Fruit fly (Drosophila melanogaster) whole organism, embryonic: ENCODE measurements around the gene shv.

Experiments
- Atf-2 ChIP-seq: fragments of 200-800 bp; sonication (Bioruptor generic); optimal IDR thresholded peaks from 2 replicates; lab custom pipeline; 2016; ENCODE audit warnings: missing biosample characterization, missing genetic modification characterization
- Bdp1 ChIP-seq: fragments of 200-800 bp; sonication (Bioruptor generic); optimal IDR thresholded peaks from 3 replicates; lab custom pipeline; 2016; ENCODE audit warnings: missing biosample characterization, missing genetic modification characterization
- Blimp-1 ChIP-seq: fragments of 200-800 bp; sonication (Bioruptor generic); optimal IDR thresholded peaks from 3 replicates; lab custom pipeline; 2018; ENCODE audit warnings: missing biosample characterization, missing genetic modification characterization, mild to moderate bottlenecking, moderate library complexity, missing genetic modification reagents
- CG11398 ChIP-seq: fragments of 200-800 bp; sonication (Bioruptor generic); optimal IDR thresholded peaks from 2 replicates; lab custom pipeline; 2016; ENCODE audit warnings: missing biosample characterization, missing genetic modification characterization
- CG11456 ChIP-seq: fragments of 200-800 bp; sonication (Bioruptor generic); IDR thresholded peaks from 3 replicates; pipeline ENCODE4 v1.3.6; 2022; ENCODE audit warnings: missing biosample characterization, missing genetic modification characterization
- CG12071 ChIP-seq: fragments of 200-800 bp; sonication (Bioruptor generic); optimal IDR thresholded peaks from 3 replicates; lab custom pipeline; 2018; ENCODE audit warnings: missing biosample characterization, mild to moderate bottlenecking, missing genetic modification characterization
- CG12155 ChIP-seq: fragments of 200-800 bp; sonication (Bioruptor generic); optimal IDR thresholded peaks from 3 replicates; lab custom pipeline; 2016; ENCODE audit warnings: missing biosample characterization, missing genetic modification characterization
- CG12219 ChIP-seq: fragments of 200-800 bp; sonication (Bioruptor generic); optimal IDR thresholded peaks from 3 replicates; lab custom pipeline; 2018; ENCODE audit warnings: missing biosample characterization, mild to moderate bottlenecking, missing genetic modification characterization
- CG1233 ChIP-seq: fragments of 200-800 bp; sonication (Bioruptor generic); optimal IDR thresholded peaks from 4 replicates; lab custom pipeline; 2018; ENCODE audit warnings: missing biosample characterization, mild to moderate bottlenecking, missing genetic modification characterization
- CG12391 ChIP-seq: fragments of 200-800 bp; sonication (Bioruptor generic); optimal IDR thresholded peaks from 3 replicates; lab custom pipeline; 2018; ENCODE audit warnings: missing biosample characterization, mild to moderate bottlenecking, missing genetic modification characterization, moderate library complexity
- CG13894 ChIP-seq: fragments of 200-800 bp; sonication (Bioruptor generic); optimal IDR thresholded peaks from 3 replicates; lab custom pipeline; 2018; ENCODE audit warnings: missing biosample characterization, mild to moderate bottlenecking, missing genetic modification characterization, moderate library complexity
- CG15073 ChIP-seq: fragments of 200-800 bp; sonication (Bioruptor generic); optimal IDR thresholded peaks from 2 replicates; lab custom pipeline; 2016; ENCODE audit warnings: missing biosample characterization, missing genetic modification characterization
- CG17612 ChIP-seq: fragments of 200-800 bp; sonication (Bioruptor generic); IDR thresholded peaks from 2 replicates; pipeline ENCODE4 v1.3.6; 2022; ENCODE audit warnings: missing biosample characterization, missing genetic modification characterization
- CG1792 ChIP-seq: fragments of 200-800 bp; sonication (Bioruptor generic); optimal IDR thresholded peaks from 2 replicates; lab custom pipeline; 2016; ENCODE audit warnings: missing biosample characterization, missing genetic modification characterization
- CG2875 ChIP-seq: fragments of 200-800 bp; sonication (Bioruptor generic); optimal IDR thresholded peaks from 2 replicates; lab custom pipeline; 2017; ENCODE audit warnings: missing biosample characterization, mild to moderate bottlenecking, missing genetic modification characterization, missing genetic modification reagents
- CG30403 ChIP-seq: fragments of 200-800 bp; sonication (Bioruptor generic); optimal IDR thresholded peaks from 3 replicates; lab custom pipeline; 2016; ENCODE audit warnings: missing biosample characterization, missing genetic modification characterization
- CG31388 ChIP-seq: fragments of 200-800 bp; sonication (Bioruptor generic); optimal IDR thresholded peaks from 2 replicates; lab custom pipeline; 2016; ENCODE audit warnings: missing biosample characterization, missing genetic modification characterization
- CG34422 ChIP-seq: fragments of 200-800 bp; sonication (Bioruptor generic); IDR thresholded peaks from 3 replicates; pipeline ENCODE4 v1.3.6; 2022; ENCODE audit warnings: missing biosample characterization, missing genetic modification characterization
- CG4328 ChIP-seq: fragments of 200-800 bp; sonication (Bioruptor generic); optimal IDR thresholded peaks from 3 replicates; lab custom pipeline; 2017; ENCODE audit warnings: missing biosample characterization, missing genetic modification reagents, missing genetic modification characterization
- CG4820 ChIP-seq: fragments of 200-800 bp; sonication (Bioruptor generic); optimal IDR thresholded peaks from 3 replicates; lab custom pipeline; 2016; ENCODE audit warnings: missing biosample characterization, missing genetic modification characterization
- CG6765 ChIP-seq: fragments of 200-800 bp; sonication (Bioruptor generic); optimal IDR thresholded peaks from 3 replicates; lab custom pipeline; 2017; ENCODE audit warnings: missing biosample characterization, mild to moderate bottlenecking, missing genetic modification characterization
- CG8281 ChIP-seq: fragments of 200-800 bp; sonication (Bioruptor generic); optimal IDR thresholded peaks from 2 replicates; lab custom pipeline; 2018; ENCODE audit warnings: missing biosample characterization, mild to moderate bottlenecking, missing genetic modification characterization, moderate library complexity
- CG8388 ChIP-seq: fragments of 200-800 bp; sonication (Bioruptor generic); optimal IDR thresholded peaks from 2 replicates; lab custom pipeline; 2019; ENCODE audit warnings: missing biosample characterization, mild to moderate bottlenecking, missing genetic modification characterization, moderate library complexity
- E2f2 ChIP-seq: fragments of 200-800 bp; sonication (Bioruptor generic); IDR thresholded peaks from 2 replicates; pipeline ENCODE4 v1.3.6; 2022; ENCODE audit warnings: missing biosample characterization, missing genetic modification characterization
- HmgD ChIP-seq: fragments of 200-800 bp; sonication (Bioruptor generic); optimal IDR thresholded peaks from 3 replicates; lab custom pipeline; 2016; ENCODE audit warnings: missing biosample characterization, missing genetic modification characterization
- HmgZ ChIP-seq: fragments of 200-800 bp; sonication (Bioruptor generic); optimal IDR thresholded peaks from 2 replicates; lab custom pipeline; 2018; ENCODE audit warnings: missing biosample characterization, mild to moderate bottlenecking, missing genetic modification characterization
- Mrtf ChIP-seq: fragments of 200-800 bp; sonication (Bioruptor generic); IDR thresholded peaks from 3 replicates; pipeline ENCODE4 v1.3.6; 2022; ENCODE audit warnings: missing biosample characterization, missing genetic modification characterization
- Ravus ChIP-seq: fragments of 200-800 bp; sonication (Bioruptor generic); IDR thresholded peaks from 2 replicates; pipeline ENCODE4 v1.3.6; 2022; ENCODE audit warnings: missing biosample characterization, missing genetic modification characterization
- ab ChIP-seq: fragments of 200-800 bp; sonication (Bioruptor generic); optimal IDR thresholded peaks from 2 replicates; lab custom pipeline; 2016; ENCODE audit warnings: missing biosample characterization, missing genetic modification characterization
- ac ChIP-seq: fragments of 200-800 bp; sonication (Bioruptor generic); optimal IDR thresholded peaks from 3 replicates; lab custom pipeline; 2017; ENCODE audit warnings: missing biosample characterization, mild to moderate bottlenecking, missing genetic modification characterization
- amos ChIP-seq: fragments of 200-800 bp; sonication (Bioruptor generic); IDR thresholded peaks from 2 replicates; pipeline ENCODE4 v1.3.6; 2022; ENCODE audit warnings: missing biosample characterization, missing genetic modification characterization; ENCODE audit not compliant: partially characterized antibody
- bab2 ChIP-seq: fragments of 200-800 bp; sonication (Bioruptor generic); optimal IDR thresholded peaks from 2 replicates; lab custom pipeline; 2016; ENCODE audit warnings: missing biosample characterization, missing genetic modification characterization
- btn ChIP-seq: fragments of 200-800 bp; sonication (Bioruptor generic); optimal IDR thresholded peaks from 2 replicates; lab custom pipeline; 2016; ENCODE audit warnings: missing biosample characterization, missing genetic modification characterization
- caup ChIP-seq: fragments of 200-800 bp; sonication (Bioruptor generic); optimal IDR thresholded peaks from 3 replicates; lab custom pipeline; 2017; ENCODE audit warnings: missing biosample characterization, mild to moderate bottlenecking, missing genetic modification characterization, moderate library complexity; ENCODE audit not compliant: severe bottlenecking
- croc ChIP-seq: fragments of 200-800 bp; sonication (Bioruptor generic); conservative IDR thresholded peaks from 3 replicates; pipeline ENCODE4 v1.3.6; 2022; ENCODE audit warnings: missing biosample characterization, missing genetic modification characterization
- disco-r ChIP-seq: fragments of 200-800 bp; sonication (Bioruptor generic); optimal IDR thresholded peaks from 2 replicates; lab custom pipeline; 2016; ENCODE audit warnings: missing biosample characterization, missing genetic modification characterization
- ems ChIP-seq: fragments of 200-800 bp; sonication (Bioruptor generic); optimal IDR thresholded peaks from 3 replicates; lab custom pipeline; 2016; ENCODE audit warnings: missing biosample characterization, missing genetic modification characterization
- gce ChIP-seq: fragments of 200-800 bp; sonication (Bioruptor generic); IDR thresholded peaks from 3 replicates; pipeline ENCODE4 v1.3.6; 2022; ENCODE audit warnings: missing biosample characterization, missing genetic modification characterization
- gem ChIP-seq: fragments of 200-800 bp; sonication (Bioruptor generic); optimal IDR thresholded peaks from 2 replicates; lab custom pipeline; 2019; ENCODE audit warnings: missing biosample characterization, mild to moderate bottlenecking, missing genetic modification characterization, moderate library complexity
- hb ChIP-seq: fragments of 200-800 bp; sonication (Bioruptor generic); IDR thresholded peaks from 3 replicates; pipeline ENCODE4 v1.3.6; 2022; ENCODE audit warnings: missing biosample characterization, missing genetic modification characterization; ENCODE audit not compliant: partially characterized antibody
- inv ChIP-seq: fragments of 200-800 bp; sonication (Bioruptor generic); IDR thresholded peaks from 2 replicates; pipeline ENCODE4 v1.3.6; 2022; ENCODE audit warnings: missing biosample characterization, missing genetic modification characterization; ENCODE audit not compliant: partially characterized antibody
- kah ChIP-seq: fragments of 200-800 bp; sonication (Bioruptor generic); optimal IDR thresholded peaks from 2 replicates; lab custom pipeline; 2018; ENCODE audit warnings: missing biosample characterization, mild to moderate bottlenecking, missing genetic modification characterization
- ken ChIP-seq: fragments of 200-800 bp; sonication (Bioruptor generic); IDR thresholded peaks from 3 replicates; pipeline ENCODE4 v1.3.6; 2022; ENCODE audit warnings: missing biosample characterization, missing genetic modification characterization
- lab ChIP-seq: fragments of 200-800 bp; sonication (Bioruptor generic); optimal IDR thresholded peaks from 3 replicates; lab custom pipeline; 2017; ENCODE audit warnings: missing biosample characterization, missing genetic modification characterization, mild to moderate bottlenecking, moderate library complexity, missing genetic modification reagents
- oc ChIP-seq: fragments of 200-800 bp; sonication (Bioruptor generic); optimal IDR thresholded peaks from 2 replicates; lab custom pipeline; 2018; ENCODE audit warnings: missing biosample characterization, mild to moderate bottlenecking, missing genetic modification characterization, moderate library complexity
- pan ChIP-seq, 4 experiments: fragments of >200 bp in 3 of 4; fragments of 200-800 bp in 1 of 4; sonication (Bioruptor generic) in 1 of 4; optimal IDR thresholded peaks in 3 of 4; IDR thresholded peaks in 1 of 4; 2 replicates each; pipeline versions ENCODE4 v1.3.6 to Lab custom; 2017 to 2022; ENCODE audit warnings: missing biosample characterization in 2 of 4, missing genetic modification characterization in 2 of 4, mixed read lengths in 1 of 4
- pho ChIP-seq: fragments of 200-800 bp; sonication (Bioruptor generic); optimal IDR thresholded peaks from 2 replicates; lab custom pipeline; 2016; ENCODE audit warnings: missing biosample characterization, missing genetic modification characterization
- sima ChIP-seq: fragments of 200-800 bp; sonication (Bioruptor generic); optimal IDR thresholded peaks from 2 replicates; lab custom pipeline; 2016; ENCODE audit warnings: missing biosample characterization, missing genetic modification characterization
- sob ChIP-seq: fragments of 200-800 bp; sonication (Bioruptor generic); IDR thresholded peaks from 2 replicates; pipeline ENCODE4 v1.3.6; 2022; ENCODE audit warnings: missing biosample characterization, missing genetic modification characterization
- zfh1 ChIP-seq: fragments of 200-800 bp; sonication (Bioruptor generic); IDR thresholded peaks from 3 replicates; pipeline ENCODE4 v1.3.6; 2022; ENCODE audit warnings: missing biosample characterization, missing genetic modification characterization

The shv gene

DNA sequence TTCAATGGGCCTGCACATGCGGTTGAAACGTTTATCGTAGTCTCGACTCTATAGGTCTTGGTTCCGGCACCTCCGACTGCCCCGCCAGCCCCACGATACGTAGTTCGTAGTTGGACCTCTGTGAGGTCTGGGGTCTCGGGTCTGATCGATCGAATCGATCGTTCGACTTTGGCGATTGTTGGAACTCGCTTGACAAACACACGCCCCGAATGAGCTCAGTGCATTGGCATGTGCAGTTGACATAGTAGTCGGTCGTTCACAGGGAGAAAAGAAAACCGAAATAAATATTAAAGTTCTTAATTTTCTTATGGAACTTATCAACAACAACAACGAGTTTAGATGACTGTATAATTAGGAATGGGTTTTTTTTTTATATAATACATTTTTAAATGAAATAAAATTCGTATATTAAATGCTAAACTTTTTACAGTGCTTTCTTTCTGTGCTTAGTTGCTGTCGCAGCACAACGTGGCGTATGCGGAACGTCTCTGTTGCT, 17.5 kb upstream of the shv start (continued):
- no peak for TF ChIP-seq zfh1 (GFP tag; lab: Robert Waterston, UW)
- TF ChIP-seq inv: no peak
- no peak for TF ChIP-seq Bdp1 (GFP tag; lab: Kevin White, UChicago)
- no peak for TF ChIP-seq HmgD (GFP tag; lab: Kevin White, UChicago)
- TF ChIP-seq CG12071 (GFP tag; lab: Kevin White, UChicago): no peak
- no peak for TF ChIP-seq CG11456
- no peak for TF ChIP-seq ems (GFP tag; lab: Kevin White, UChicago)
- TF ChIP-seq ken (GFP tag; lab: Robert Waterston, UW): no peak
- TF ChIP-seq CG13894: no peak
- TF ChIP-seq CG1792 (GFP tag; lab: Kevin White, UChicago): no peak
- no peak for TF ChIP-seq Atf-2
- TF ChIP-seq CG6765 (GFP tag; lab: Kevin White, UChicago): no peak
- no peak for TF ChIP-seq CG4820 (GFP tag; lab: Kevin White, UChicago)
- no peak for TF ChIP-seq CG11398
- TF ChIP-seq croc: no peak
- TF ChIP-seq CG4328 (GFP tag; lab: Kevin White, UChicago): no peak
- no peak for TF ChIP-seq CG34422 (GFP tag; lab: Robert Waterston, UW)
- TF ChIP-seq gce (GFP tag; lab: Robert Waterston, UW): no peak
- TF ChIP-seq CG8388: peak; percentile 39
- 0 out of 2 replicates have a peak, but pooled peaks have one; percentile 16 for TF ChIP-seq E2f2 (GFP tag; lab: Robert Waterston, UW)
- no peak for TF ChIP-seq disco-r (GFP tag; lab: Kevin White, UChicago)
- TF ChIP-seq CG1233 (GFP tag; lab: Kevin White, UChicago): no peak
- no peak for TF ChIP-seq CG12219 (GFP tag; lab: Kevin White, UChicago)
- no peak for TF ChIP-seq btn (GFP tag; lab: Kevin White, UChicago)
- no peak for TF ChIP-seq bab2 (GFP tag; lab: Kevin White, UChicago)
- no peak for TF ChIP-seq CG17612 (GFP tag; lab: Robert Waterston, UW)
- TF ChIP-seq hb: no peak
- no peak for TF ChIP-seq sob (GFP tag; lab: Robert Waterston, UW)
- TF ChIP-seq CG8281 (tag; lab: Kevin White, UChicago): no peak
- no peak for TF ChIP-seq HmgZ (tag; lab: Kevin White, UChicago)
- TF ChIP-seq CG30403: peak; percentile 8
- TF ChIP-seq Blimp-1 (GFP tag; lab: Kevin White, UChicago): peak; percentile 56
- no peak for TF ChIP-seq ac (GFP tag; lab: Kevin White, UChicago)
- TF ChIP-seq CG31388 (GFP tag; lab: Kevin White, UChicago): no peak
- no peak for TF ChIP-seq Ravus (GFP tag; lab: Robert Waterston, UW)
- TF ChIP-seq Mrtf: no peak
- no peak for TF ChIP-seq oc (tag; lab: Kevin White, UChicago)
- no peak for TF ChIP-seq caup (GFP tag; lab: Kevin White, UChicago)
- TF ChIP-seq gem (tag; lab: Kevin White, UChicago): peak; percentile 54
- TF ChIP-seq CG12391 (tag; lab: Kevin White, UChicago): peak; percentile 44
- peak; percentile 8 for TF ChIP-seq lab
- TF ChIP-seq ab (GFP tag; lab: Kevin White, UChicago): no peak
- TF ChIP-seq amos (GFP tag; lab: Robert Waterston, UW): no peak
- TF ChIP-seq pan (optimal IDR thresholded peaks at IDR 0.05; lab: Kevin White, UChicago): no peak
- peak in 1 of 2 experiments; percentile 55 for TF ChIP-seq pan (GFP tag; optimal IDR thresholded peaks at IDR 0.05 in 1 of 2, IDR thresholded peaks at IDR 0.05 in 1 of 2)
- no peak for TF ChIP-seq kah (GFP tag; lab: Kevin White, UChicago)
- no peak for TF ChIP-seq CG12155
- no peak for TF ChIP-seq sima (GFP tag; lab: Kevin White, UChicago)
- TF ChIP-seq pho (GFP tag; lab: Kevin White, UChicago): no peak
- TF ChIP-seq CG15073 (GFP tag; lab: Kevin White, UChicago): no peak
- no peak for TF ChIP-seq CG2875 (GFP tag; lab: Kevin White, UChicago)
